Worm (Caenorhabditis elegans) whole organism, L1 larva: Measurements from ENCODE around the gene lips-17.

ENCODE experiments used
- aly-2 ChIP-seq: fragments of 150-350 bp; optimal IDR thresholded peaks from 2 replicates; lab custom pipeline; 2014; ENCODE audit warnings: missing biosample characterization, missing genetic modification characterization
- dpl-1 ChIP-seq, 3 experiments: fragments of 150-350 bp in 2 of 3; sonication (generic microtip) in 1 of 3; optimal IDR thresholded peaks; 2 replicates each; lab custom pipeline; 2014 to 2017; ENCODE audit warnings: missing biosample characterization in 3 of 3, missing genetic modification characterization in 3 of 3, missing genetic modification reagents in 3 of 3
- tbx-2 ChIP-seq: sonication (generic microtip); optimal IDR thresholded peaks from 2 replicates; lab custom pipeline; 2016; ENCODE audit warnings: missing genetic modification characterization, missing compliant biosample characterization

DNA sequence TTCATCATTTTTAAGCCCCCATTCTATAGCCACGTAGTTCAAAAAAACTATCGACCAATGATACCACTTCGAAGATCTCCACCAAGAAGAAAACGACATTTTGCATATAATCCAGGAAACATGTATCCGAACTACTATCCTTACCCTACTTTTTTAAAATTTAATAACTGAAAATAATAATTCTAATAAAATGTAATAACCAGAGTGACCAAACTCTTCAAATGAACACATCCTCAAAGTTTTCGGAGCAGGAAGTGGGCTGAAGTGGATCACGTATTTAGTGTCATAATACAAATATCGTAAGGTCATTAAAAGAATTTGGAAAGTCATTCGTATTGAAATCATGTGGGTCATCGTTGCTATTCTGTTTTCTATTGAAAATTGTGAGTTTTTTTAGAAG lies 30.6 kb upstream of the lips-17 start, which contains the start of gene F35D2.6:
- TF ChIP-seq tbx-2 (tag; lab: Kevin White, UChicago) (no peak), aly-2 (tag; lab: Kevin White, UChicago) (no peak), dpl-1 (GFP tag; optimal IDR thresholded peaks at IDR 0.05; lab: Kevin White, UChicago) (no peak)
